Worm (Caenorhabditis elegans): ENCODE data around the gene Y69A2AR.28.

Gene Y69A2AR.28

DNA sequence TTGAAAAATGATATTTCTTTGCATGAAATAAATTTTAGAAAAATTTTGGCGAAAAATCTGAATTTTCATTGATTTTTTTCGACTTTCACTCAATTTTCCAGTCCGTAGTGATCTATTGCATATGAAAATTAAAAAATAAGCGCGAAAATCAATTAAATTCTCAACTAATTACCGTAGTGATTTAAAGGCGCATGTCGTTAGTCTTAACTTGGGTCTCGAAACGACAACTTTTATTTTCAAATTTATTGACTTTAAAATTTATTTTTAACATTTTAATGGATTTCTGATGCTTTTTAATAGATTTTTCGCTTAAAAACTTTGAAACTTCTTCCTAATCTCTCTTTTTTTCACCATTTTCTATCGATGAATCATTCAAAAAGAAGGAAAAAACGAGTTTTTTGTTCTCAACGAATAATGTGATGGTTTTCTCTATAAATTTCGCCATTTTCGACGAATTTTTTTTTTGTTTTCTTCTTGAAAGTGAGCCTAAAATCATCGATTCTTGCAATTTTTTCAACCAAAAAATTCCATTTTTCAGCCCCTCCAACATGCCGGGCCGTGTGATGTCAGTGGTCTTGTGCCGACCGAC lies 5.3 kb downstream of the Y69A2AR.28 start, which contains the start of gene vamp-7:
vamp-7 (plus strand) TSS at position 539 of the 589 bp plus-strand sequence.
- TF ChIP-seq blmp-1 (tag; optimal IDR thresholded peaks at IDR 0.05; ENCODE audit: insufficient read depth) (peak; percentile 18), unc-62 (GFP tag; optimal IDR thresholded peaks at IDR 0.05) (no peak), nhr-129 (tag; optimal IDR thresholded peaks at IDR 0.05) (no peak), elt-3 (tag; optimal IDR thresholded peaks at IDR 0.05) (no peak), nhr-21 (tag; optimal IDR thresholded peaks at IDR 0.05) (peak; percentile 2), elt-1 (tag; optimal IDR thresholded peaks at IDR 0.05) (no peak), ZK546.5 (tag; optimal IDR thresholded peaks at IDR 0.05) (no peak), alr-1 (tag; optimal IDR thresholded peaks at IDR 0.05) (no peak), nhr-237 (tag; optimal IDR thresholded peaks at IDR 0.05) (no peak), unc-39 (tag; optimal IDR thresholded peaks at IDR 0.05) (no peak), lin-13 (GFP tag; optimal IDR thresholded peaks at IDR 0.05) (no peak), crh-2 (tag; optimal IDR thresholded peaks at IDR 0.05) (peak; percentile 3), nhr-25 (tag; optimal IDR thresholded peaks at IDR 0.05) (peak; percentile 42), gmeb-1 (tag; optimal IDR thresholded peaks at IDR 0.05) (no peak), skn-1 (tag; optimal IDR thresholded peaks at IDR 0.05) (no peak)

DNA sequence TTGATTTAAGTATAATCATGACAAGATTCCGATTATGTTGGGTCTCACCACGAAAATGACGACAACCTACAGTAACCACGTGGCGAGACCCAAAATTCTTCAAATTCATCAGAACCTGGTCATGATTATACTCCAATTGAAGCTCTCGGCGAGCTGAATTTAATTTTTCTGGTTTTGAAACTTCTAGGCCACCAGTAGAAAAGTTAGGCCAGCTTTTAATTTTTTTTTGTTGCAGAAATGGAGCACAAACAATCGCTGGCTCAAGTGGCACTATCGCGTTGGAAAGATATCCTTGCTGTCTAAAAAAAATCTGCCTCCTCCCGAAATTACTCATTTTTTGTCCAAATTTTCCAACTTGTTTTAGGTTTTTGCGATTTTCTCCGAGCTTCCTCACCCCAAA lies 6.3 kb downstream of the Y69A2AR.28 start:
- no peak for TF ChIP-seq elt-3 (tag; optimal IDR thresholded peaks at IDR 0.05)
- no peak for TF ChIP-seq nhr-237 (tag; optimal IDR thresholded peaks at IDR 0.05)
- TF ChIP-seq nhr-21 (tag; optimal IDR thresholded peaks at IDR 0.05): no peak
- TF ChIP-seq unc-62 (GFP tag; optimal IDR thresholded peaks at IDR 0.05): no peak
- no peak for TF ChIP-seq sma-9 (GFP tag; optimal IDR thresholded peaks at IDR 0.05)
- TF ChIP-seq sma-9 (tag; optimal IDR thresholded peaks at IDR 0.05): no peak
- TF ChIP-seq peb-1 (tag; optimal IDR thresholded peaks at IDR 0.05): no peak
- no peak for TF ChIP-seq snpc-4 (tag; optimal IDR thresholded peaks at IDR 0.05)
- no peak for TF ChIP-seq blmp-1 (tag; optimal IDR thresholded peaks at IDR 0.05; ENCODE audit: insufficient read depth)
- TF ChIP-seq crh-2 (tag; optimal IDR thresholded peaks at IDR 0.05): no peak
- TF ChIP-seq lin-11 (tag; optimal IDR thresholded peaks at IDR 0.05): no peak
- TF ChIP-seq ztf-1 (GFP tag; conservative IDR thresholded peaks at IDR 0.05): no peak
- TF ChIP-seq nhr-6 (tag; optimal IDR thresholded peaks at IDR 0.05): no peak
- TF ChIP-seq unc-39 (tag; optimal IDR thresholded peaks at IDR 0.05): no peak
- TF ChIP-seq alr-1 (tag; optimal IDR thresholded peaks at IDR 0.05): no peak
- no peak for TF ChIP-seq mab-5 (tag; optimal IDR thresholded peaks at IDR 0.05)
- TF ChIP-seq C34F6.9 (tag; optimal IDR thresholded peaks at IDR 0.05): no peak
- TF ChIP-seq nhr-10 (tag; optimal IDR thresholded peaks at IDR 0.05): no peak
- no peak for TF ChIP-seq sma-3 (GFP tag; optimal IDR thresholded peaks at IDR 0.05)
- no peak for TF ChIP-seq R02D3.7 (tag; optimal IDR thresholded peaks at IDR 0.05)

ce11 chrIV:2603556-2604021 lies 9.3 kb downstream of the Y69A2AR.28 start:
- TF ChIP-seq nhr-77 (tag; optimal IDR thresholded peaks at IDR 0.05) (no peak), C34F6.9 (tag; optimal IDR thresholded peaks at IDR 0.05) (peak; percentile 37), alr-1 (tag; optimal IDR thresholded peaks at IDR 0.05) (no peak), nhr-6 (tag; optimal IDR thresholded peaks at IDR 0.05) (no peak), aly-2 (tag; optimal IDR thresholded peaks at IDR 0.05) (no peak), elt-3 (tag; optimal IDR thresholded peaks at IDR 0.05) (no peak), lin-13 (GFP tag; optimal IDR thresholded peaks at IDR 0.05) (peak; percentile 19), nhr-12 (tag; optimal IDR thresholded peaks at IDR 0.05) (no peak), mab-5 (tag; optimal IDR thresholded peaks at IDR 0.05) (no peak), egl-27 (tag; optimal IDR thresholded peaks at IDR 0.05) (no peak), unc-39 (tag; optimal IDR thresholded peaks at IDR 0.05) (no peak), F13H6.1 (tag; optimal IDR thresholded peaks at IDR 0.05) (no peak), ceh-16 (tag; optimal IDR thresholded peaks at IDR 0.05) (no peak), ZK546.5 (tag; optimal IDR thresholded peaks at IDR 0.05) (no peak), lsy-2 (tag; optimal IDR thresholded peaks at IDR 0.05) (peak in 1 of 2 experiments; percentile 34), dmd-4 (tag; optimal IDR thresholded peaks at IDR 0.05) (no peak), nhr-10 (tag; optimal IDR thresholded peaks at IDR 0.05) (no peak), lin-39 (tag; optimal IDR thresholded peaks at IDR 0.05) (no peak), ztf-11 (tag; optimal IDR thresholded peaks at IDR 0.05) (no peak), sma-3 (GFP tag; optimal IDR thresholded peaks at IDR 0.05) (no peak), zag-1 (tag; optimal IDR thresholded peaks at IDR 0.05) (no peak), ceh-82 (tag; optimal IDR thresholded peaks at IDR 0.05) (no peak), nhr-23 (tag; optimal IDR thresholded peaks at IDR 0.05) (no peak), mdl-1 (tag; optimal IDR thresholded peaks at IDR 0.05) (no peak), elt-1 (tag; optimal IDR thresholded peaks at IDR 0.05) (no peak), blmp-1 (tag; optimal IDR thresholded peaks at IDR 0.05; ENCODE audit: insufficient read depth) (no peak), skn-1 (tag; optimal IDR thresholded peaks at IDR 0.05) (no peak), nhr-11 (tag; optimal IDR thresholded peaks at IDR 0.05) (no peak), sma-9 (GFP tag; optimal IDR thresholded peaks at IDR 0.05) (peak; percentile 68), sma-9 (tag; optimal IDR thresholded peaks at IDR 0.05) (no peak), peb-1 (tag; optimal IDR thresholded peaks at IDR 0.05) (no peak), unc-55 (GFP tag; optimal IDR thresholded peaks at IDR 0.05) (no peak), lin-11 (tag; optimal IDR thresholded peaks at IDR 0.05) (no peak), snpc-4 (tag; optimal IDR thresholded peaks at IDR 0.05) (no peak), gmeb-1 (tag; optimal IDR thresholded peaks at IDR 0.05) (no peak), crh-2 (tag; optimal IDR thresholded peaks at IDR 0.05) (no peak), ztf-4 (tag; optimal IDR thresholded peaks at IDR 0.05) (no peak), nhr-129 (tag; optimal IDR thresholded peaks at IDR 0.05) (peak; percentile 73), R02D3.7 (tag; optimal IDR thresholded peaks at IDR 0.05) (no peak), nhr-237 (tag; optimal IDR thresholded peaks at IDR 0.05) (no peak), sem-4 (tag; optimal IDR thresholded peaks at IDR 0.05) (no peak), ztf-1 (GFP tag; conservative IDR thresholded peaks at IDR 0.05) (no peak), nhr-21 (tag; optimal IDR thresholded peaks at IDR 0.05) (peak; percentile 10)

Data from whole organism, L2 larva.